Worm (Caenorhabditis elegans) whole organism, late embryonic: ENCODE measurements around the gene col-83.

Source experiments
- ceh-24 ChIP-seq: sonication (generic microtip); optimal IDR thresholded peaks from 2 replicates; lab custom pipeline; 2016; ENCODE audit warnings: mild to moderate bottlenecking, missing genetic modification characterization, missing compliant biosample characterization
- ceh-45 ChIP-seq: fragments of 200-800 bp; sonication (Bioruptor generic); IDR thresholded peaks from 2 replicates; pipeline ENCODE4 v1.3.6; 2022; ENCODE audit warnings: missing genetic modification reagents, missing genetic modification characterization, missing compliant biosample characterization
- ceh-48 ChIP-seq: sonication (generic microtip); optimal IDR thresholded peaks from 2 replicates; lab custom pipeline; 2016; ENCODE audit warnings: missing genetic modification characterization, inconsistent platforms, missing compliant biosample characterization
- ceh-6 ChIP-seq: fragments of 200-800 bp; sonication (Bioruptor generic); optimal IDR thresholded peaks from 2 replicates; lab custom pipeline; 2018; ENCODE audit warnings: mild to moderate bottlenecking, missing genetic modification characterization, missing compliant biosample characterization
- hlh-6 ChIP-seq: sonication (generic microtip); optimal IDR thresholded peaks from 2 replicates; lab custom pipeline; 2016; ENCODE audit warnings: missing genotype, missing genetic modification characterization, missing compliant biosample characterization
- madf-2 ChIP-seq: sonication (generic microtip); optimal IDR thresholded peaks from 2 replicates; lab custom pipeline; 2017; ENCODE audit warnings: missing genetic modification characterization, missing compliant biosample characterization
- syd-9 ChIP-seq: sonication (generic microtip); optimal IDR thresholded peaks from 2 replicates; lab custom pipeline; 2016; ENCODE audit warnings: mild to moderate bottlenecking, missing genetic modification characterization, moderate library complexity, missing compliant biosample characterization
- tbx-2 ChIP-seq: sonication (generic microtip); optimal IDR thresholded peaks from 2 replicates; lab custom pipeline; 2016; ENCODE audit warnings: missing genetic modification characterization, missing compliant biosample characterization
- unc-42 ChIP-seq: sonication (generic microtip); optimal IDR thresholded peaks from 2 replicates; lab custom pipeline; 2016; ENCODE audit warnings: missing genotype, missing genetic modification characterization, missing compliant biosample characterization
- unc-55 ChIP-seq: sonication (generic microtip); optimal IDR thresholded peaks from 2 replicates; lab custom pipeline; 2017; ENCODE audit warnings: missing biosample characterization, missing genetic modification reagents, missing genetic modification characterization

ce11 chrII:11016435-11016834 is 29.3 kb downstream of the col-83 start:
- no peak for TF ChIP-seq ceh-48 (tag; lab: Kevin White, UChicago)
- TF ChIP-seq madf-2 (tag; lab: Kevin White, UChicago) = no peak
- TF ChIP-seq hlh-6 (tag; lab: Kevin White, UChicago) = no peak
- TF ChIP-seq ceh-24 (tag; lab: Kevin White, UChicago) = no peak
- TF ChIP-seq unc-55 = no peak
- no peak for TF ChIP-seq syd-9 (tag; lab: Kevin White, UChicago)
- TF ChIP-seq ceh-6 (GFP tag; lab: Kevin White, UChicago) = no peak
- TF ChIP-seq ceh-45 (GFP tag; lab: Robert Waterston, UW) = no peak
- TF ChIP-seq tbx-2 (tag; lab: Kevin White, UChicago) = no peak
- no peak for TF ChIP-seq unc-42
